Fruit fly (Drosophila melanogaster) whole organism, adult: Measurements from ENCODE around the gene ClC-a.

Source experiments
- CG12768 ChIP-seq: fragments of 200-800 bp; sonication (Bioruptor generic); optimal IDR thresholded peaks from 2 replicates; lab custom pipeline; 2017; ENCODE audit warnings: missing biosample characterization, missing genetic modification characterization, mild to moderate bottlenecking, moderate library complexity, missing genetic modification reagents
- CG1620 ChIP-seq: fragments of 200-800 bp; sonication (Bioruptor generic); optimal IDR thresholded peaks from 2 replicates; lab custom pipeline; 2016; ENCODE audit warnings: missing biosample characterization, missing genetic modification characterization
- CG5204 ChIP-seq: fragments of 200-800 bp; sonication (Bioruptor generic); optimal IDR thresholded peaks from 2 replicates; lab custom pipeline; 2016; ENCODE audit warnings: missing biosample characterization, missing genetic modification characterization
- CG7045 ChIP-seq: fragments of 200-800 bp; sonication (Bioruptor generic); optimal IDR thresholded peaks from 2 replicates; lab custom pipeline; 2017; ENCODE audit warnings: missing biosample characterization, mild to moderate bottlenecking, missing genetic modification characterization
- Clk ChIP-seq: fragments of 200-800 bp; sonication (Bioruptor generic); optimal IDR thresholded peaks from 2 replicates; lab custom pipeline; 2017; ENCODE audit warnings: missing biosample characterization, missing genetic modification characterization
- Crg-1 ChIP-seq: fragments of 200-800 bp; sonication (Bioruptor generic); optimal IDR thresholded peaks from 2 replicates; lab custom pipeline; 2016; ENCODE audit warnings: missing biosample characterization, missing genetic modification characterization
- Hr96 ChIP-seq: fragments of 200-800 bp; sonication (Bioruptor generic); optimal IDR thresholded peaks from 2 replicates; lab custom pipeline; 2016; ENCODE audit warnings: missing biosample characterization, missing genetic modification characterization
- Mnt ChIP-seq: fragments of 200-800 bp; sonication (Bioruptor generic); optimal IDR thresholded peaks from 2 replicates; lab custom pipeline; 2016; ENCODE audit warnings: missing biosample characterization, mild to moderate bottlenecking, missing genetic modification characterization
- bab1 ChIP-seq: fragments of 200-800 bp; sonication (Bioruptor generic); optimal IDR thresholded peaks from 3 replicates; lab custom pipeline; 2019; ENCODE audit warnings: missing biosample characterization, mild to moderate bottlenecking, missing genetic modification characterization, moderate library complexity
- cic ChIP-seq: fragments of 200-800 bp; sonication (Bioruptor generic); optimal IDR thresholded peaks from 2 replicates; lab custom pipeline; 2017; ENCODE audit warnings: missing biosample characterization, mild to moderate bottlenecking, missing genetic modification characterization, moderate library complexity
- kay ChIP-seq: fragments of 200-800 bp; sonication (Bioruptor generic); peaks from one replicate; lab custom pipeline; 2016; ENCODE audit warnings: missing biosample characterization, missing genetic modification characterization, borderline replicate concordance
- tj ChIP-seq: fragments of 200-800 bp; sonication (Bioruptor generic); optimal IDR thresholded peaks from 3 replicates; lab custom pipeline; 2017; ENCODE audit warnings: missing biosample characterization, mild to moderate bottlenecking, missing genetic modification characterization, moderate library complexity

DNA sequence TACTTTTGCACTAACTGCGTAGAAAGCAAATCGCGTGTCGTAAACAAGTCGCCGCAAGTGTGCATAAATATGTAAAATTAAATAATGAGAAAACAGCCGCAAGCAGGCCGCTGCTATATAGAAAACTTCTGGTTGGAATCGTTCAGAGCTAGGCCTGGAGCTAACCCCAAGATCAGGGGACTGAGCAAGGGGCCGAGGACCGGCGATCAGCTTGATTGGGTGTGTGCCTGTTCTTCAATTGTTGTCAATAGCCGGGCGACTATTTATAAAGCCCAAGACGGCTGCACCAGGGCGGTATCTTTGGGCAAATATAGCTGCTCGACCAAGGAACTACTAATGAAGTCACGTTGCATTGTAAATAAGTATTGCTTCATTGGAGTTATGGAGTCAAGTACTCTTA is 56.2 kb downstream of the ClC-a start:
- TF ChIP-seq Hr96 (GFP tag; lab: Kevin White, UChicago) (no peak), CG1620 (GFP tag; lab: Kevin White, UChicago) (no peak), Crg-1 (GFP tag; lab: Kevin White, UChicago) (no peak), Mnt (GFP tag; lab: Kevin White, UChicago) (peak; percentile 1), cic (GFP tag; lab: Kevin White, UChicago) (peak; percentile 54), bab1 (GFP tag; lab: Kevin White, UChicago) (no peak), CG7045 (GFP tag; lab: Kevin White, UChicago) (no peak), CG5204 (GFP tag; lab: Kevin White, UChicago) (no peak), kay (no peak), Clk (no peak), CG12768 (peak; percentile 35), tj (GFP tag; lab: Kevin White, UChicago) (no peak)
